Fruit fly (Drosophila melanogaster) whole organism, prepupa: ENCODE measurements around the gene dah.
A peak's percentile ranks its signal among the peaks of the same experiment; 100 is the strongest.

Experiments used
- Blimp-1 ChIP-seq: fragments of 200-800 bp; sonication (Bioruptor generic); optimal IDR thresholded peaks from 3 replicates; lab custom pipeline; 2017; ENCODE audit warnings: missing biosample characterization, missing genetic modification characterization, mild to moderate bottlenecking, moderate library complexity, missing genetic modification reagents
- CG10631 ChIP-seq: fragments of 200-800 bp; sonication (Bioruptor generic); optimal IDR thresholded peaks from 2 replicates; lab custom pipeline; 2016; ENCODE audit warnings: missing biosample characterization, missing genetic modification characterization
- CG11294 ChIP-seq: fragments of 200-800 bp; sonication (Bioruptor generic); IDR thresholded peaks from 2 replicates; pipeline ENCODE4 v1.3.6; 2022; ENCODE audit warnings: missing biosample characterization, missing genetic modification characterization
- CG11762 ChIP-seq: fragments of 200-800 bp; sonication (Bioruptor generic); optimal IDR thresholded peaks from 3 replicates; lab custom pipeline; 2016; ENCODE audit warnings: missing biosample characterization, missing genetic modification characterization; ENCODE audit not compliant: insufficient read depth
- CG16779 ChIP-seq: fragments of 200-800 bp; sonication (Bioruptor generic); optimal IDR thresholded peaks from 3 replicates; lab custom pipeline; 2017; ENCODE audit warnings: missing biosample characterization, mild to moderate bottlenecking, missing genetic modification characterization
- CG3032 ChIP-seq: fragments of 200-800 bp; optimal IDR thresholded peaks from 2 replicates; lab custom pipeline; 2019; ENCODE audit warnings: missing biosample characterization, mild to moderate bottlenecking, missing genetic modification characterization, moderate library complexity
- CG32006 ChIP-seq: fragments of 200-800 bp; sonication (Bioruptor generic); optimal IDR thresholded peaks from 3 replicates; lab custom pipeline; 2017; ENCODE audit warnings: missing biosample characterization, mild to moderate bottlenecking, missing genetic modification characterization
- CG3919 ChIP-seq: fragments of 200-800 bp; sonication (Bioruptor generic); optimal IDR thresholded peaks from 3 replicates; lab custom pipeline; 2016; ENCODE audit warnings: missing biosample characterization, missing genetic modification characterization
- CG6163 ChIP-seq: fragments of 200-800 bp; sonication (Bioruptor generic); IDR thresholded peaks from 3 replicates; pipeline ENCODE4 v1.3.6; 2022; ENCODE audit warnings: missing biosample characterization, missing genetic modification characterization
- CG6792 ChIP-seq: fragments of 200-800 bp; sonication (Bioruptor generic); optimal IDR thresholded peaks from 3 replicates; lab custom pipeline; 2016; ENCODE audit warnings: missing biosample characterization, missing genetic modification characterization
- CG6808 ChIP-seq: fragments of 200-800 bp; sonication (Bioruptor generic); optimal IDR thresholded peaks from 3 replicates; lab custom pipeline; 2017; ENCODE audit warnings: missing biosample characterization, missing genetic modification characterization, mild to moderate bottlenecking, moderate library complexity, missing genetic modification reagents
- CG6854 ChIP-seq: fragments of 200-800 bp; sonication (Bioruptor generic); optimal IDR thresholded peaks from 2 replicates; lab custom pipeline; 2017; ENCODE audit warnings: missing biosample characterization, mild to moderate bottlenecking, missing genetic modification characterization
- CG7368 ChIP-seq: fragments of 200-800 bp; sonication (Bioruptor generic); optimal IDR thresholded peaks from 3 replicates; lab custom pipeline; 2016; ENCODE audit warnings: missing biosample characterization, missing genetic modification characterization
- CG8319 ChIP-seq: fragments of 200-800 bp; sonication (Bioruptor generic); optimal IDR thresholded peaks from 3 replicates; lab custom pipeline; 2016; ENCODE audit warnings: missing biosample characterization, missing genetic modification characterization
- CG8632 ChIP-seq: fragments of 200-800 bp; sonication (Bioruptor generic); optimal IDR thresholded peaks from 3 replicates; lab custom pipeline; 2016; ENCODE audit warnings: missing biosample characterization, missing genetic modification characterization
- CG9139 ChIP-seq: fragments of 200-800 bp; sonication (Bioruptor generic); optimal IDR thresholded peaks from 3 replicates; lab custom pipeline; 2017; ENCODE audit warnings: missing biosample characterization, mild to moderate bottlenecking, missing genetic modification characterization
- Eip78C ChIP-seq: fragments of 200-800 bp; sonication (Bioruptor generic); peaks from one replicate; lab custom pipeline; 2016; ENCODE audit warnings: missing biosample characterization, missing genetic modification characterization
- Eip93F ChIP-seq: fragments of 200-800 bp; sonication (Bioruptor generic); optimal IDR thresholded peaks from 2 replicates; lab custom pipeline; 2016; ENCODE audit warnings: missing biosample characterization, mild to moderate bottlenecking, missing genetic modification characterization
- Ets21C ChIP-seq: fragments of 200-800 bp; sonication (Bioruptor generic); optimal IDR thresholded peaks from 3 replicates; lab custom pipeline; 2016; ENCODE audit warnings: missing biosample characterization, missing genetic modification characterization
- Gug ChIP-seq: fragments of 200-800 bp; sonication (Bioruptor generic); IDR thresholded peaks from 2 replicates; pipeline ENCODE4 v1.3.6; 2022; ENCODE audit warnings: missing biosample characterization, missing genetic modification characterization
- Hr39 ChIP-seq: fragments of 200-800 bp; sonication (Bioruptor generic); optimal IDR thresholded peaks from 2 replicates; lab custom pipeline; 2016; ENCODE audit warnings: missing biosample characterization, missing genetic modification characterization
- Lpt ChIP-seq: fragments of 200-800 bp; sonication (Bioruptor generic); optimal IDR thresholded peaks from 3 replicates; lab custom pipeline; 2016; ENCODE audit warnings: missing biosample characterization, missing genetic modification characterization
- Met ChIP-seq: fragments of 200-800 bp; sonication (Bioruptor generic); optimal IDR thresholded peaks from 3 replicates; lab custom pipeline; 2016; ENCODE audit warnings: missing biosample characterization, missing genetic modification characterization
- OdsH ChIP-seq: fragments of 200-800 bp; sonication (Bioruptor generic); optimal IDR thresholded peaks from 3 replicates; lab custom pipeline; 2016; ENCODE audit warnings: missing biosample characterization, missing genetic modification characterization
- Sox102F ChIP-seq: fragments of 200-800 bp; sonication (Bioruptor generic); optimal IDR thresholded peaks from 2 replicates; lab custom pipeline; 2016; ENCODE audit warnings: missing biosample characterization, mild to moderate bottlenecking, missing genetic modification characterization
- dac ChIP-seq: fragments of 200-800 bp; sonication (Bioruptor generic); optimal IDR thresholded peaks from 2 replicates; lab custom pipeline; 2017; ENCODE audit warnings: missing biosample characterization, mild to moderate bottlenecking, missing genetic modification characterization
- eg ChIP-seq: fragments of 200-800 bp; sonication (Bioruptor generic); IDR thresholded peaks from 3 replicates; pipeline ENCODE4 v1.3.6; 2022; ENCODE audit warnings: missing biosample characterization, missing genetic modification characterization
- esn ChIP-seq: fragments of 200-800 bp; sonication (Bioruptor generic); optimal IDR thresholded peaks from 2 replicates; lab custom pipeline; 2016; ENCODE audit warnings: missing biosample characterization, mild to moderate bottlenecking, missing genetic modification characterization, moderate library complexity
- fd85E ChIP-seq: fragments of 200-800 bp; sonication (Bioruptor generic); optimal IDR thresholded peaks from 3 replicates; lab custom pipeline; 2016; ENCODE audit warnings: missing biosample characterization, missing genetic modification characterization
- lz ChIP-seq: fragments of 200-800 bp; sonication (Bioruptor generic); optimal IDR thresholded peaks from 3 replicates; lab custom pipeline; 2016; ENCODE audit warnings: missing biosample characterization, missing genetic modification characterization
- net ChIP-seq: fragments of 200-800 bp; sonication (Bioruptor generic); optimal IDR thresholded peaks from 3 replicates; lab custom pipeline; 2016; ENCODE audit warnings: missing biosample characterization, missing genetic modification characterization
- salr ChIP-seq, 2 experiments: fragments of 200-800 bp; sonication (Bioruptor generic); optimal IDR thresholded peaks; 3 replicates each; lab custom pipeline; 2016 to 2018; ENCODE audit warnings: missing biosample characterization in 2 of 2, missing genetic modification characterization in 2 of 2, mild to moderate bottlenecking in 1 of 2
- ss ChIP-seq, 2 experiments: fragments of 200-800 bp; sonication (Bioruptor generic); optimal IDR thresholded peaks; 2 replicates in 1 of 2; 3 replicates in 1 of 2; lab custom pipeline; 2017 to 2018; ENCODE audit warnings: mild to moderate bottlenecking in 2 of 2, missing biosample characterization in 2 of 2, missing genetic modification characterization in 2 of 2, moderate library complexity in 1 of 2
- svp ChIP-seq: fragments of 200-800 bp; sonication (Bioruptor generic); peaks from one replicate; lab custom pipeline; 2016; ENCODE audit warnings: missing biosample characterization, missing genetic modification characterization
- topi ChIP-seq: fragments of 200-800 bp; sonication (Bioruptor generic); optimal IDR thresholded peaks from 3 replicates; lab custom pipeline; 2016; ENCODE audit warnings: missing biosample characterization, missing genetic modification characterization
- vri ChIP-seq: fragments of 200-800 bp; sonication (Bioruptor generic); optimal IDR thresholded peaks from 3 replicates; lab custom pipeline; 2016; ENCODE audit warnings: missing biosample characterization, mild to moderate bottlenecking, missing genetic modification characterization

Gene dah

dm6 chrX:15344473-15345331, 16.6 kb downstream of the dah start, which contains the start of the genes CG12608 and Prp5:
Gene CG12608, minus strand, starts transcription at chrX:15344625.
Gene Prp5, plus strand, starts transcription at chrX:15345169.
- no peak for TF ChIP-seq CG11762
- no peak for TF ChIP-seq Met
- TF ChIP-seq OdsH (GFP tag; lab: Kevin White, UChicago): peak; percentile 5
- TF ChIP-seq Blimp-1 (GFP tag; lab: Kevin White, UChicago): no peak
- no peak for TF ChIP-seq topi
- no peak for TF ChIP-seq esn (GFP tag; lab: Kevin White, UChicago)
- peak; percentile 34 for TF ChIP-seq svp (GFP tag; lab: Kevin White, UChicago)
- no peak for TF ChIP-seq CG6808
- no peak for TF ChIP-seq CG6854
- peak; percentile 21; the same call in 1 of the 3 replicates for TF ChIP-seq CG6163 (GFP tag; lab: Robert Waterston, UW)
- TF ChIP-seq vri: no peak
- no peak for TF ChIP-seq CG7368
- peak; percentile 27 for TF ChIP-seq CG10631 (GFP tag; lab: Kevin White, UChicago)
- no peak for TF ChIP-seq Gug (GFP tag; lab: Robert Waterston, UW)

dm6 chrX:15352692-15353091, 24.6 kb downstream of the dah start:
- TF ChIP-seq CG32006 (GFP tag; lab: Kevin White, UChicago) (no peak), CG11762 (no peak), esn (GFP tag; lab: Kevin White, UChicago) (no peak), CG6792 (GFP tag; lab: Kevin White, UChicago) (no peak), salr (GFP tag; optimal IDR thresholded peaks at IDR 0.05; lab: Kevin White, UChicago) (no peak), ss (GFP tag; optimal IDR thresholded peaks at IDR 0.05; lab: Kevin White, UChicago) (no peak), CG3919 (GFP tag; lab: Kevin White, UChicago) (no peak), CG16779 (tag; lab: Kevin White, UChicago) (no peak), CG3032 (tag; lab: Kevin White, UChicago) (no peak), eg (GFP tag; lab: Robert Waterston, UW) (no peak), CG8632 (no peak), CG8319 (GFP tag; lab: Kevin White, UChicago) (no peak), Sox102F (GFP tag; lab: Kevin White, UChicago) (no peak), net (GFP tag; lab: Kevin White, UChicago) (no peak), CG9139 (GFP tag; lab: Kevin White, UChicago) (no peak), Eip78C (GFP tag; lab: Kevin White, UChicago) (no peak), lz (GFP tag; lab: Kevin White, UChicago) (no peak), CG7368 (no peak)

DNA sequence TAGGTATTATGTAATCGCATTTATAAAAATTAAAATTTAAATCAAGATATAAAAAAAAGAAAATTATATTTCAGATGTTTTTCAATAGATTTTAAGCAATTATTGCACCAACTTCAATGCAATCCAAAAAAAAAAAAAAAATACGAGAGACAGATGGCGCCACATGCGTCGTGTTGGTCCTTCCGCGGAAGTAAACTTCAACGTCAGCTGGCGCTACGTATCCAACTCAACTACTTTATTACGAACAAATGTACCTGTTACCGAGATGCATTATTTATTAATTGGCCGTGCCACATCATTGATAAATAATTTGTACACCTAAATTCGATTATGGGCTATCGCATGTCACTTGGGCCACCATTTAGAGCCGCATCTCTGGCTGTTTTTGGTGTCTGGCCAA, 25.5 kb downstream of the dah start:
- no peak for TF ChIP-seq fd85E (GFP tag; lab: Kevin White, UChicago)
- TF ChIP-seq Lpt (GFP tag; lab: Kevin White, UChicago): no peak
- no peak for TF ChIP-seq CG6792 (GFP tag; lab: Kevin White, UChicago)
- TF ChIP-seq Hr39 (GFP tag; lab: Kevin White, UChicago): no peak
- no peak for TF ChIP-seq svp (GFP tag; lab: Kevin White, UChicago)
- TF ChIP-seq Ets21C (GFP tag; lab: Kevin White, UChicago): no peak
- no peak for TF ChIP-seq dac
- no peak for TF ChIP-seq CG11294 (GFP tag; lab: Robert Waterston, UW)
- no peak for TF ChIP-seq Eip93F (GFP tag; lab: Kevin White, UChicago)
